Worm (Caenorhabditis elegans) whole organism, L3 larva: ENCODE data around the gene F16H6.9.
"Not testable (repeated sequence)": the region's sequence is repeated elsewhere in the genome, so short reads cannot be mapped to it uniquely, and the experiment has no call there.

Source experiments
- R02D3.7 ChIP-seq: fragments of 150-350 bp; optimal IDR thresholded peaks from 2 replicates; lab custom pipeline; 2014; ENCODE audit warnings: missing biosample characterization, missing genetic modification characterization
- aly-2 ChIP-seq: fragments of 150-350 bp; optimal IDR thresholded peaks from 2 replicates; lab custom pipeline; 2014; ENCODE audit warnings: missing biosample characterization, missing genetic modification characterization
- ama-1 ChIP-seq: fragments of 150-350 bp; optimal IDR thresholded peaks from 2 replicates; lab custom pipeline; 2018
- ceh-16 ChIP-seq: sonication (generic microtip); optimal IDR thresholded peaks from 2 replicates; lab custom pipeline; 2017; ENCODE audit warnings: missing biosample characterization, missing genetic modification characterization
- ceh-28 ChIP-seq: fragments of 150-350 bp; optimal IDR thresholded peaks from 2 replicates; lab custom pipeline; 2014; ENCODE audit warnings: missing biosample characterization, missing genetic modification reagents, missing genetic modification characterization
- ceh-82 ChIP-seq: fragments of 150-350 bp; optimal IDR thresholded peaks from 2 replicates; lab custom pipeline; 2014; ENCODE audit warnings: missing biosample characterization, missing genetic modification characterization
- daf-12 ChIP-seq: fragments of 150-350 bp; optimal IDR thresholded peaks from 2 replicates; lab custom pipeline; 2014; ENCODE audit warnings: missing biosample characterization, missing genetic modification reagents, missing genetic modification characterization
- egl-5 ChIP-seq: fragments of 150-350 bp; optimal IDR thresholded peaks from 2 replicates; lab custom pipeline; 2017; ENCODE audit warnings: missing biosample characterization, missing genetic modification reagents, missing genetic modification characterization, inconsistent platforms
- elt-1 ChIP-seq: fragments of 150-350 bp; optimal IDR thresholded peaks from 2 replicates; lab custom pipeline; 2014; ENCODE audit warnings: missing biosample characterization, missing genetic modification characterization
- elt-3 ChIP-seq, 3 experiments: fragments of 150-350 bp in 1 of 3; sonication (generic microtip) in 2 of 3; optimal IDR thresholded peaks; 2 replicates in 2 of 3; 4 replicates in 1 of 3; lab custom pipeline; 2014 to 2017; ENCODE audit warnings: missing biosample characterization in 3 of 3, missing genetic modification characterization in 3 of 3
- fkh-2 ChIP-seq: fragments of 150-350 bp; optimal IDR thresholded peaks from 2 replicates; lab custom pipeline; 2014; ENCODE audit warnings: missing biosample characterization, missing genetic modification reagents, missing genetic modification characterization
- fos-1 ChIP-seq: fragments of 150-350 bp; optimal IDR thresholded peaks from 2 replicates; lab custom pipeline; 2014; ENCODE audit warnings: missing biosample characterization, missing genetic modification characterization
- hmg-11 ChIP-seq: sonication (generic microtip); optimal IDR thresholded peaks from 2 replicates; lab custom pipeline; 2016; ENCODE audit warnings: missing genetic modification characterization, missing compliant biosample characterization
- jun-1 ChIP-seq: fragments of 150-350 bp; optimal IDR thresholded peaks from 2 replicates; lab custom pipeline; 2014; ENCODE audit warnings: missing biosample characterization, missing genetic modification reagents, missing genetic modification characterization
- lin-39 ChIP-seq: fragments of 150-350 bp; optimal IDR thresholded peaks from 2 replicates; lab custom pipeline; 2018; ENCODE audit warnings: missing biosample characterization, missing genetic modification reagents, missing genetic modification characterization
- lsy-12 ChIP-seq: sonication (generic microtip); optimal IDR thresholded peaks from 2 replicates; lab custom pipeline; 2016; ENCODE audit warnings: mild to moderate bottlenecking, missing genetic modification characterization, missing compliant biosample characterization
- mml-1 ChIP-seq: fragments of 150-350 bp; sonication (generic microtip); optimal IDR thresholded peaks from 3 replicates; lab custom pipeline; 2014; ENCODE audit warnings: missing biosample characterization, missing genetic modification characterization
- nhr-11 ChIP-seq: fragments of 150-350 bp; optimal IDR thresholded peaks from 2 replicates; lab custom pipeline; 2014; ENCODE audit warnings: missing biosample characterization, missing genetic modification characterization
- nhr-12 ChIP-seq: fragments of 150-350 bp; optimal IDR thresholded peaks from 2 replicates; lab custom pipeline; 2014; ENCODE audit warnings: missing biosample characterization, missing genetic modification characterization
- nhr-23 ChIP-seq: fragments of 150-350 bp; optimal IDR thresholded peaks from 2 replicates; lab custom pipeline; 2014; ENCODE audit warnings: missing biosample characterization, missing genetic modification reagents, missing genetic modification characterization
- nhr-237 ChIP-seq: fragments of 150-350 bp; optimal IDR thresholded peaks from 2 replicates; lab custom pipeline; 2014; ENCODE audit warnings: missing biosample characterization, missing genetic modification characterization
- nhr-25 ChIP-seq: sonication (generic microtip); optimal IDR thresholded peaks from 2 replicates; lab custom pipeline; 2017; ENCODE audit warnings: missing biosample characterization, missing genetic modification characterization
- nhr-28 ChIP-seq: fragments of 150-350 bp; optimal IDR thresholded peaks from 2 replicates; lab custom pipeline; 2014; ENCODE audit warnings: missing biosample characterization, missing genetic modification characterization
- nhr-43 ChIP-seq: sonication (generic microtip); optimal IDR thresholded peaks from 2 replicates; lab custom pipeline; 2016; ENCODE audit warnings: mild to moderate bottlenecking, missing genetic modification characterization, missing compliant biosample characterization; ENCODE audit not compliant: poor library complexity, severe bottlenecking
- nhr-67 ChIP-seq: fragments of 150-350 bp; optimal IDR thresholded peaks from 2 replicates; lab custom pipeline; 2014; ENCODE audit warnings: missing biosample characterization, missing genetic modification characterization
- nhr-76 ChIP-seq: fragments of 150-350 bp; sonication (generic microtip); optimal IDR thresholded peaks from 5 replicates; lab custom pipeline; 2014; ENCODE audit warnings: missing biosample characterization, missing genetic modification characterization
- nhr-77 ChIP-seq: fragments of 150-350 bp; optimal IDR thresholded peaks from 2 replicates; lab custom pipeline; 2014; ENCODE audit warnings: missing biosample characterization, missing genetic modification characterization
- pha-4 ChIP-seq: fragments of 150-350 bp; optimal IDR thresholded peaks from 2 replicates; lab custom pipeline; 2014; ENCODE audit warnings: missing biosample characterization, missing genetic modification reagents, missing genetic modification characterization
- pqm-1 ChIP-seq: fragments of 150-350 bp; optimal IDR thresholded peaks from 2 replicates; lab custom pipeline; 2017; ENCODE audit warnings: missing biosample characterization, missing genetic modification characterization, inconsistent platforms
- sea-2 ChIP-seq: fragments of 150-350 bp; sonication (generic microtip); optimal IDR thresholded peaks from 4 replicates; lab custom pipeline; 2014; ENCODE audit warnings: missing biosample characterization, missing genetic modification reagents, missing genetic modification characterization
- skn-1 ChIP-seq: fragments of 150-350 bp; optimal IDR thresholded peaks from 2 replicates; lab custom pipeline; 2014; ENCODE audit warnings: missing biosample characterization, missing genetic modification characterization
- snpc-4 ChIP-seq: fragments of 150-350 bp; optimal IDR thresholded peaks from 2 replicates; lab custom pipeline; 2014; ENCODE audit warnings: missing biosample characterization, missing genetic modification characterization
- tbx-2 ChIP-seq: sonication (generic microtip); optimal IDR thresholded peaks from 2 replicates; lab custom pipeline; 2016; ENCODE audit warnings: mild to moderate bottlenecking, missing genetic modification characterization, missing compliant biosample characterization
- unc-39 ChIP-seq: sonication (generic microtip); optimal IDR thresholded peaks from 4 replicates; lab custom pipeline; 2017; ENCODE audit warnings: missing biosample characterization, missing genetic modification characterization
- unc-62 ChIP-seq: fragments of 150-350 bp; sonication (generic microtip); optimal IDR thresholded peaks from 4 replicates; lab custom pipeline; 2014; ENCODE audit warnings: missing biosample characterization, missing genetic modification reagents, missing genetic modification characterization
- zag-1 ChIP-seq: fragments of 150-350 bp; optimal IDR thresholded peaks from 2 replicates; lab custom pipeline; 2014; ENCODE audit warnings: missing biosample characterization, missing genetic modification characterization
- ztf-11 ChIP-seq: fragments of 150-350 bp; optimal IDR thresholded peaks from 2 replicates; lab custom pipeline; 2014; ENCODE audit warnings: missing biosample characterization, missing genetic modification characterization
- ztf-4 ChIP-seq: fragments of 150-350 bp; optimal IDR thresholded peaks from 2 replicates; lab custom pipeline; 2014; ENCODE audit warnings: missing biosample characterization, missing genetic modification characterization

The F16H6.9 gene

ce11 chrV:18216784-18217183 lies at the start of gene F16H6.9:
Gene F16H6.9, plus strand, starts transcription at chrV:18217084.
- not testable (repeated sequence) for TF ChIP-seq snpc-4 (tag; lab: Kevin White, UChicago); pha-4 (tag; lab: Kevin White, UChicago); unc-62 (GFP tag; lab: Kevin White, UChicago)

- TF ChIP-seq nhr-77, result no peak
- TF ChIP-seq daf-12, result no peak
- no peak for TF ChIP-seq fkh-2 (tag; lab: Kevin White, UChicago)
- no peak for TF ChIP-seq ceh-28 (tag; lab: Kevin White, UChicago)
- no peak for TF ChIP-seq egl-5
- TF ChIP-seq pha-4 (tag; lab: Kevin White, UChicago), result no peak
- TF ChIP-seq nhr-28, result no peak
- no peak for TF ChIP-seq elt-3 (tag; optimal IDR thresholded peaks at IDR 0.05; lab: Kevin White, UChicago)
- no peak for TF ChIP-seq skn-1 (tag; lab: Kevin White, UChicago)
- no peak for TF ChIP-seq aly-2 (tag; lab: Kevin White, UChicago)
- no peak for TF ChIP-seq R02D3.7 (tag; lab: Kevin White, UChicago)
- no peak for TF ChIP-seq nhr-43 (tag; lab: Kevin White, UChicago)
These were observed 49.7 kb upstream of the F16H6.9 start, which contains the start of gene C14A6.6 for ce11 chrV:18167161-18167560. Gene C14A6.6, minus strand, starts transcription at chrV:18167261.

- TF ChIP-seq ama-1 (lab: Kevin White, UChicago) (no peak), ceh-82 (tag; lab: Kevin White, UChicago) (no peak), nhr-77 (no peak), nhr-12 (tag; lab: Kevin White, UChicago) (no peak), skn-1 (tag; lab: Kevin White, UChicago) (no peak), ceh-16 (tag; lab: Kevin White, UChicago) (no peak), nhr-25 (tag; lab: Kevin White, UChicago) (no peak), elt-1 (no peak), pha-4 (tag; lab: Kevin White, UChicago) (no peak), nhr-43 (tag; lab: Kevin White, UChicago) (no peak), jun-1 (tag; lab: Kevin White, UChicago) (no peak), lsy-12 (tag; lab: Kevin White, UChicago) (no peak), ceh-28 (tag; lab: Kevin White, UChicago) (no peak), pqm-1 (tag; lab: Kevin White, UChicago) (no peak)
These were observed 48.6 kb upstream of the F16H6.9 start, which contains the start of gene C14A6.7 for ce11 chrV:18168266-18168665. Gene C14A6.7, minus strand, starts transcription at chrV:18168366.

ce11 chrV:18171568-18171967 lies 45.3 kb upstream of the F16H6.9 start, which contains the start of gene C14A6.8:
Gene C14A6.8, minus strand, starts transcription at chrV:18171668.
- TF ChIP-seq snpc-4 (tag; lab: Kevin White, UChicago), result no peak
- TF ChIP-seq unc-39, result no peak
- TF ChIP-seq ztf-11, result no peak
- no peak for TF ChIP-seq nhr-76 (tag; lab: Kevin White, UChicago)
- TF ChIP-seq zag-1, result no peak
- no peak for TF ChIP-seq sea-2
- TF ChIP-seq ztf-4 (tag; lab: Kevin White, UChicago), result no peak
- TF ChIP-seq, all 47 proteins: peak for 0

- TF ChIP-seq unc-39 (no peak), fos-1 (tag; lab: Kevin White, UChicago) (no peak), sea-2 (no peak), mml-1 (tag; lab: Kevin White, UChicago) (no peak), pha-4 (tag; lab: Kevin White, UChicago) (no peak), nhr-43 (tag; lab: Kevin White, UChicago) (no peak)
These were observed 38.2 kb upstream of the F16H6.9 start, which contains the start of gene C31G12.4 for ce11 chrV:18178659-18179058. Gene C31G12.4, minus strand, starts transcription at chrV:18178759.

- TF ChIP-seq lin-39 (tag; lab: Kevin White, UChicago) (no peak), egl-5 (no peak), ceh-82 (tag; lab: Kevin White, UChicago) (no peak), snpc-4 (tag; lab: Kevin White, UChicago) (no peak), nhr-11 (tag; lab: Kevin White, UChicago) (no peak), ama-1 (lab: Kevin White, UChicago) (no peak), tbx-2 (no peak), daf-12 (no peak), hmg-11 (tag; lab: Kevin White, UChicago) (no peak), skn-1 (tag; lab: Kevin White, UChicago) (no peak), nhr-23 (tag; lab: Kevin White, UChicago) (no peak), ztf-4 (tag; lab: Kevin White, UChicago) (no peak), R02D3.7 (tag; lab: Kevin White, UChicago) (no peak), nhr-237 (tag; lab: Kevin White, UChicago) (no peak), unc-39 (no peak), nhr-67 (tag; lab: Kevin White, UChicago) (no peak), fos-1 (tag; lab: Kevin White, UChicago) (no peak), elt-3 (tag; optimal IDR thresholded peaks at IDR 0.05; lab: Kevin White, UChicago) (no peak), nhr-25 (tag; lab: Kevin White, UChicago) (no peak), nhr-28 (no peak)
- TF ChIP-seq, all 47 proteins: peak for 0
These were observed 37.2 kb upstream of the F16H6.9 start, which contains the start of gene C31G12.1 for ce11 chrV:18179663-18180062. Gene C31G12.1, plus strand, starts transcription at chrV:18179963.
